Worm (Caenorhabditis elegans) whole organism, L1 larva: ENCODE results near the gene best-17.

ENCODE experiments used
- aly-2 ChIP-seq: fragments of 150-350 bp; optimal IDR thresholded peaks from 2 replicates; lab custom pipeline; 2014; ENCODE audit warnings: missing biosample characterization, missing genetic modification characterization
- ama-1 ChIP-seq: fragments of 150-350 bp; optimal IDR thresholded peaks from 2 replicates; lab custom pipeline; 2014
- ceh-82 ChIP-seq, 3 experiments: fragments of 150-350 bp in 1 of 3; sonication (generic microtip) in 2 of 3; optimal IDR thresholded peaks; 2 replicates each; lab custom pipeline; 2014 to 2017; ENCODE audit warnings: missing biosample characterization in 3 of 3, missing genetic modification characterization in 3 of 3
- ces-1 ChIP-seq: fragments of 150-350 bp; optimal IDR thresholded peaks from 2 replicates; lab custom pipeline; 2014; ENCODE audit warnings: missing biosample characterization, missing genetic modification reagents, missing genetic modification characterization
- efl-1 ChIP-seq, 4 experiments: fragments of 150-350 bp; optimal IDR thresholded peaks in 3 of 4; peaks in 1 of 4; 1 replicate in 1 of 4; 2 replicates in 3 of 4; lab custom pipeline; 2014; ENCODE audit warnings: missing biosample characterization in 2 of 4, missing genetic modification characterization in 2 of 4, missing genetic modification reagents in 2 of 4
- elt-2 ChIP-seq: sonication (generic microtip); optimal IDR thresholded peaks from 2 replicates; lab custom pipeline; 2016; ENCODE audit warnings: missing genetic modification characterization, mild to moderate bottlenecking, inconsistent platforms, missing compliant biosample characterization, missing genetic modification reagents
- fkh-4 ChIP-seq: sonication (generic microtip); optimal IDR thresholded peaks from 2 replicates; lab custom pipeline; 2016; ENCODE audit warnings: missing compliant biosample characterization, missing genetic modification characterization, borderline replicate concordance
- hlh-4 ChIP-seq: sonication (generic microtip); optimal IDR thresholded peaks from 2 replicates; lab custom pipeline; 2016; ENCODE audit warnings: mild to moderate bottlenecking, missing genetic modification characterization, missing compliant biosample characterization
- nhr-12 ChIP-seq: sonication (generic microtip); optimal IDR thresholded peaks from 2 replicates; lab custom pipeline; 2017; ENCODE audit warnings: missing biosample characterization, missing genetic modification characterization
- nhr-237 ChIP-seq: fragments of 150-350 bp; optimal IDR thresholded peaks from 2 replicates; lab custom pipeline; 2014; ENCODE audit warnings: missing biosample characterization, missing genetic modification characterization
- pqm-1 ChIP-seq: sonication (generic microtip); optimal IDR thresholded peaks from 3 replicates; lab custom pipeline; 2017; ENCODE audit warnings: missing biosample characterization, missing genetic modification characterization
- snu-23 ChIP-seq: sonication (generic microtip); optimal IDR thresholded peaks from 2 replicates; lab custom pipeline; 2016; ENCODE audit warnings: missing genetic modification characterization, missing compliant biosample characterization
- sox-4 ChIP-seq: sonication (generic microtip); optimal IDR thresholded peaks from 2 replicates; lab custom pipeline; 2016; ENCODE audit warnings: missing genetic modification characterization, missing compliant biosample characterization
- unc-86 ChIP-seq: sonication (generic microtip); optimal IDR thresholded peaks from 2 replicates; lab custom pipeline; 2016; ENCODE audit warnings: missing genetic modification characterization, missing compliant biosample characterization

- TF ChIP-seq fkh-4 (tag; lab: Kevin White, UChicago) (no peak), nhr-237 (tag; lab: Kevin White, UChicago) (no peak), snu-23 (GFP tag; lab: Kevin White, UChicago) (peak; percentile 52), hlh-4 (tag; lab: Kevin White, UChicago) (no peak), sox-4 (no peak), efl-1 (optimal IDR thresholded peaks at IDR 0.05; lab: Kevin White, UChicago) (no peak), efl-1 (GFP tag; optimal IDR thresholded peaks at IDR 0.05 in 1 of 2; lab: Kevin White, UChicago) (peak in 1 of 2 experiments; percentile 45), nhr-12 (tag; lab: Kevin White, UChicago) (no peak), ceh-82 (tag; optimal IDR thresholded peaks at IDR 0.05; lab: Kevin White, UChicago) (no peak), ces-1 (GFP tag; lab: Kevin White, UChicago) (no peak), elt-2 (tag; lab: Kevin White, UChicago) (no peak), aly-2 (no peak), ama-1 (lab: Kevin White, UChicago) (no peak), pqm-1 (no peak), unc-86 (no peak)
Measured at ce11 chrIII:658357-658756, 48.9 kb upstream of the best-17 start, which contains the start of gene C09F5.1.
